Fruit fly (Drosophila melanogaster) whole organism, embryonic: Measurements from ENCODE around the gene CG7016.
A peak's percentile ranks its signal among the peaks of the same experiment; 100 is the strongest.

Experiments used
- B-H2 ChIP-seq: fragments of 200-800 bp; sonication (Bioruptor generic); optimal IDR thresholded peaks from 2 replicates; lab custom pipeline; 2018; ENCODE audit warnings: missing biosample characterization, mild to moderate bottlenecking, missing genetic modification characterization
- C15 ChIP-seq: fragments of 200-800 bp; sonication (Bioruptor generic); IDR thresholded peaks from 3 replicates; pipeline ENCODE4 v1.3.6; 2022; ENCODE audit warnings: missing biosample characterization, missing genetic modification characterization
- CG10321 ChIP-seq: fragments of 200-800 bp; sonication (Bioruptor generic); IDR thresholded peaks from 2 replicates; pipeline ENCODE4 v1.3.6; 2022; ENCODE audit warnings: missing biosample characterization, missing genetic modification characterization
- CG10366 ChIP-seq: fragments of 200-800 bp; sonication (Bioruptor generic); IDR thresholded peaks from 2 replicates; pipeline ENCODE4 v1.3.6; 2022; ENCODE audit warnings: missing biosample characterization, missing genetic modification characterization
- CG10654 ChIP-seq: fragments of 200-800 bp; sonication (Bioruptor generic); optimal IDR thresholded peaks from 2 replicates; lab custom pipeline; 2016; ENCODE audit warnings: missing biosample characterization, missing genetic modification characterization
- CG11695 ChIP-seq: fragments of 200-800 bp; sonication (Bioruptor generic); IDR thresholded peaks from 3 replicates; pipeline ENCODE4 v1.3.6; 2022; ENCODE audit warnings: missing biosample characterization, missing genetic modification characterization
- CG14050 ChIP-seq: fragments of 200-800 bp; sonication (Bioruptor generic); IDR thresholded peaks from 3 replicates; pipeline ENCODE4 v1.3.6; 2022; ENCODE audit warnings: missing biosample characterization, missing genetic modification characterization
- CG14667 ChIP-seq: fragments of 200-800 bp; sonication (Bioruptor generic); IDR thresholded peaks from 2 replicates; pipeline ENCODE4 v1.3.6; 2022; ENCODE audit warnings: missing biosample characterization, missing genetic modification characterization
- CG14710 ChIP-seq: fragments of 200-800 bp; sonication (Bioruptor generic); optimal IDR thresholded peaks from 3 replicates; lab custom pipeline; 2019; ENCODE audit warnings: missing biosample characterization, mild to moderate bottlenecking, missing genetic modification characterization, moderate library complexity
- CG1647 ChIP-seq: fragments of 200-800 bp; sonication (Bioruptor generic); optimal IDR thresholded peaks from 3 replicates; lab custom pipeline; 2016; ENCODE audit warnings: missing biosample characterization, missing genetic modification characterization
- CG17328 ChIP-seq: fragments of 200-800 bp; sonication (Bioruptor generic); IDR thresholded peaks from 2 replicates; pipeline ENCODE4 v1.3.6; 2022; ENCODE audit warnings: missing biosample characterization, missing genetic modification characterization
- CG18619 ChIP-seq: fragments of 200-800 bp; sonication (Bioruptor generic); optimal IDR thresholded peaks from 3 replicates; lab custom pipeline; 2017; ENCODE audit warnings: missing biosample characterization, mild to moderate bottlenecking, missing genetic modification characterization
- CG2199 ChIP-seq: fragments of 200-800 bp; sonication (Bioruptor generic); IDR thresholded peaks from 3 replicates; pipeline ENCODE4 v1.3.6; 2022; ENCODE audit warnings: missing biosample characterization, missing genetic modification characterization
- CG30431 ChIP-seq: fragments of 200-800 bp; sonication (Bioruptor generic); optimal IDR thresholded peaks from 2 replicates; lab custom pipeline; 2017; ENCODE audit warnings: missing biosample characterization, missing genetic modification characterization
- CG31365 ChIP-seq: fragments of 200-800 bp; sonication (Bioruptor generic); optimal IDR thresholded peaks from 2 replicates; lab custom pipeline; 2018; ENCODE audit warnings: missing biosample characterization, mild to moderate bottlenecking, missing genetic modification characterization
- CG34224 ChIP-seq: fragments of 200-800 bp; sonication (Bioruptor generic); IDR thresholded peaks from 3 replicates; pipeline ENCODE4 v1.3.6; 2022; ENCODE audit warnings: missing biosample characterization, missing genetic modification characterization; ENCODE audit not compliant: partially characterized antibody
- CG3995 ChIP-seq: fragments of 200-800 bp; sonication (Bioruptor generic); optimal IDR thresholded peaks from 3 replicates; lab custom pipeline; 2016; ENCODE audit warnings: missing biosample characterization, missing genetic modification characterization
- CG4424 ChIP-seq: fragments of 200-800 bp; sonication (Bioruptor generic); optimal IDR thresholded peaks from 3 replicates; lab custom pipeline; 2016; ENCODE audit warnings: missing biosample characterization, missing genetic modification characterization
- CG4820 ChIP-seq: fragments of 200-800 bp; sonication (Bioruptor generic); optimal IDR thresholded peaks from 3 replicates; lab custom pipeline; 2016; ENCODE audit warnings: missing biosample characterization, missing genetic modification characterization
- CG4854 ChIP-seq: fragments of 200-800 bp; sonication (Bioruptor generic); optimal IDR thresholded peaks from 2 replicates; lab custom pipeline; 2016; ENCODE audit warnings: missing biosample characterization, missing genetic modification characterization, inconsistent platforms
- CG6813 ChIP-seq: fragments of 200-800 bp; sonication (Bioruptor generic); optimal IDR thresholded peaks from 2 replicates; lab custom pipeline; 2017; ENCODE audit warnings: missing biosample characterization, missing genetic modification characterization, mild to moderate bottlenecking, moderate library complexity, missing genetic modification reagents
- CG9876 ChIP-seq: fragments of 200-800 bp; sonication (Bioruptor generic); optimal IDR thresholded peaks from 2 replicates; lab custom pipeline; 2016; ENCODE audit warnings: missing biosample characterization, missing genetic modification characterization
- CHES-1-like ChIP-seq: fragments of 200-800 bp; sonication (Bioruptor generic); optimal IDR thresholded peaks from 2 replicates; lab custom pipeline; 2016; ENCODE audit warnings: missing biosample characterization, missing genetic modification characterization
- CTCF ChIP-seq: fragments of 200-800 bp; sonication (Bioruptor generic); optimal IDR thresholded peaks from 2 replicates; lab custom pipeline; 2017; ENCODE audit warnings: missing biosample characterization, mild to moderate bottlenecking, missing genetic modification characterization, moderate library complexity
- E2f1 ChIP-seq: fragments of 200-800 bp; sonication (Bioruptor generic); IDR thresholded peaks from 2 replicates; pipeline ENCODE4 v1.3.6; 2022; ENCODE audit warnings: missing biosample characterization, missing genetic modification characterization
- E2f2 ChIP-seq: fragments of 200-800 bp; sonication (Bioruptor generic); IDR thresholded peaks from 2 replicates; pipeline ENCODE4 v1.3.6; 2022; ENCODE audit warnings: missing biosample characterization, missing genetic modification characterization
- GATAe ChIP-seq: fragments of 200-800 bp; sonication (Bioruptor generic); conservative IDR thresholded peaks from 2 replicates; pipeline ENCODE4 v1.3.6; 2022; ENCODE audit warnings: missing biosample characterization, missing genetic modification characterization
- HLHmδ ChIP-seq: fragments of 200-800 bp; sonication (Bioruptor generic); optimal IDR thresholded peaks from 2 replicates; lab custom pipeline; 2018; ENCODE audit warnings: missing biosample characterization, mild to moderate bottlenecking, missing genetic modification characterization, moderate library complexity
- Mad ChIP-seq: fragments of 200-800 bp; sonication (Bioruptor generic); optimal IDR thresholded peaks from 2 replicates; lab custom pipeline; 2016; ENCODE audit warnings: missing biosample characterization, missing genetic modification characterization
- NC2α ChIP-seq: fragments of 200-800 bp; sonication (Bioruptor generic); optimal IDR thresholded peaks from 2 replicates; lab custom pipeline; 2016; ENCODE audit warnings: missing biosample characterization, missing genetic modification characterization
- NfI ChIP-seq: fragments of 200-800 bp; sonication (Bioruptor generic); optimal IDR thresholded peaks from 3 replicates; lab custom pipeline; 2018; ENCODE audit warnings: missing biosample characterization, mild to moderate bottlenecking, missing genetic modification characterization, moderate library complexity
- Rfx ChIP-seq: fragments of 200-800 bp; sonication (Bioruptor generic); IDR thresholded peaks from 2 replicates; pipeline ENCODE4 v1.3.6; 2022; ENCODE audit warnings: missing biosample characterization, missing genetic modification characterization
- Rx ChIP-seq: fragments of 200-800 bp; sonication (Bioruptor generic); IDR thresholded peaks from 2 replicates; pipeline ENCODE4 v1.3.6; 2022; ENCODE audit warnings: missing biosample characterization, missing genetic modification characterization
- Sin3A ChIP-seq: fragments of >200 bp; optimal IDR thresholded peaks from 2 replicates; lab custom pipeline; 2018
- aop ChIP-seq: fragments of 200-800 bp; sonication (Bioruptor generic); IDR thresholded peaks from 2 replicates; pipeline ENCODE4 v1.3.6; 2022; ENCODE audit warnings: missing biosample characterization, missing genetic modification characterization
- bsh ChIP-seq, 2 experiments: fragments of 200-800 bp; sonication (Bioruptor generic); optimal IDR thresholded peaks; 2 replicates each; lab custom pipeline; 2017 to 2018; ENCODE audit warnings: mild to moderate bottlenecking in 2 of 2, missing biosample characterization in 2 of 2, missing genetic modification characterization in 2 of 2, moderate library complexity in 1 of 2
- caup ChIP-seq: fragments of 200-800 bp; sonication (Bioruptor generic); optimal IDR thresholded peaks from 3 replicates; lab custom pipeline; 2017; ENCODE audit warnings: missing biosample characterization, mild to moderate bottlenecking, missing genetic modification characterization, moderate library complexity; ENCODE audit not compliant: severe bottlenecking
- croc ChIP-seq: fragments of 200-800 bp; sonication (Bioruptor generic); conservative IDR thresholded peaks from 3 replicates; pipeline ENCODE4 v1.3.6; 2022; ENCODE audit warnings: missing biosample characterization, missing genetic modification characterization
- dan ChIP-seq: fragments of 200-800 bp; sonication (Bioruptor generic); IDR thresholded peaks from 2 replicates; pipeline ENCODE4 v1.3.6; 2022; ENCODE audit warnings: missing biosample characterization, missing genetic modification characterization
- dysf ChIP-seq: fragments of 200-800 bp; sonication (Bioruptor generic); IDR thresholded peaks from 3 replicates; pipeline ENCODE4 v1.3.6; 2022; ENCODE audit warnings: missing biosample characterization, missing genetic modification characterization
- en ChIP-seq: fragments of 200-800 bp; sonication (Bioruptor generic); optimal IDR thresholded peaks from 2 replicates; lab custom pipeline; 2016; ENCODE audit warnings: missing biosample characterization, missing genetic modification characterization
- exex ChIP-seq: fragments of 200-800 bp; sonication (Bioruptor generic); optimal IDR thresholded peaks from 4 replicates; lab custom pipeline; 2018; ENCODE audit warnings: missing biosample characterization, mild to moderate bottlenecking, missing genetic modification characterization, moderate library complexity
- gem ChIP-seq: fragments of 200-800 bp; sonication (Bioruptor generic); optimal IDR thresholded peaks from 2 replicates; lab custom pipeline; 2019; ENCODE audit warnings: missing biosample characterization, mild to moderate bottlenecking, missing genetic modification characterization, moderate library complexity
- jigr1 ChIP-seq: fragments of 200-800 bp; sonication (Bioruptor generic); IDR thresholded peaks from 3 replicates; pipeline ENCODE4 v1.3.6; 2022; ENCODE audit warnings: missing biosample characterization, missing genetic modification characterization
- kah ChIP-seq: fragments of 200-800 bp; sonication (Bioruptor generic); optimal IDR thresholded peaks from 2 replicates; lab custom pipeline; 2018; ENCODE audit warnings: missing biosample characterization, mild to moderate bottlenecking, missing genetic modification characterization
- lab ChIP-seq: fragments of 200-800 bp; sonication (Bioruptor generic); optimal IDR thresholded peaks from 3 replicates; lab custom pipeline; 2017; ENCODE audit warnings: missing biosample characterization, missing genetic modification characterization, mild to moderate bottlenecking, moderate library complexity, missing genetic modification reagents
- pita ChIP-seq: fragments of 200-800 bp; sonication (Bioruptor generic); optimal IDR thresholded peaks from 2 replicates; lab custom pipeline; 2017; ENCODE audit warnings: missing biosample characterization, mild to moderate bottlenecking, missing genetic modification characterization
- sens ChIP-seq: fragments of 200-800 bp; sonication (Bioruptor generic); peaks from one replicate; lab custom pipeline; 2016; ENCODE audit warnings: missing biosample characterization, missing genetic modification characterization
- sqz ChIP-seq: fragments of 200-800 bp; sonication (Bioruptor generic); optimal IDR thresholded peaks from 3 replicates; lab custom pipeline; 2018; ENCODE audit warnings: missing biosample characterization, mild to moderate bottlenecking, missing genetic modification characterization
- unc-4 ChIP-seq: fragments of 200-800 bp; sonication (Bioruptor generic); IDR thresholded peaks from 2 replicates; pipeline ENCODE4 v1.3.6; 2022; ENCODE audit warnings: missing biosample characterization, missing genetic modification characterization; ENCODE audit not compliant: partially characterized antibody
- vvl ChIP-seq: fragments of 200-800 bp; sonication (Bioruptor generic); IDR thresholded peaks from 2 replicates; pipeline ENCODE4 v1.3.6; 2022; ENCODE audit warnings: missing biosample characterization, missing genetic modification characterization
- z ChIP-seq: fragments of 200-800 bp; sonication (Bioruptor generic); IDR thresholded peaks from 3 replicates; pipeline ENCODE4 v1.3.6; 2022; ENCODE audit warnings: missing biosample characterization, missing genetic modification characterization
- zfh1 ChIP-seq: fragments of 200-800 bp; sonication (Bioruptor generic); IDR thresholded peaks from 3 replicates; pipeline ENCODE4 v1.3.6; 2022; ENCODE audit warnings: missing biosample characterization, missing genetic modification characterization

Gene CG7016

dm6 chr3R:24845952-24846848, 16.5 kb upstream of the CG7016 start (continued):
- TF ChIP-seq CTCF (GFP tag; lab: Kevin White, UChicago) (no peak), CG4854 (GFP tag; lab: Kevin White, UChicago) (no peak), CG30431 (GFP tag; lab: Kevin White, UChicago) (no peak), Sin3A (lab: Kevin White, UChicago) (no peak), Mad (no peak), Rx (no peak), croc (GFP tag; lab: Robert Waterston, UW) (no peak), pita (GFP tag; lab: Kevin White, UChicago) (no peak), CG31365 (tag; lab: Kevin White, UChicago) (no peak), CG10654 (GFP tag; lab: Kevin White, UChicago) (no peak), Rfx (GFP tag; lab: Robert Waterston, UW) (no peak), en (no peak), unc-4 (GFP tag; lab: Robert Waterston, UW) (no peak), CG10321 (GFP tag; lab: Robert Waterston, UW) (no peak), NC2α (GFP tag; lab: Kevin White, UChicago) (no peak), lab (no peak), dan (GFP tag; lab: Robert Waterston, UW) (no peak), aop (GFP tag; lab: Robert Waterston, UW) (no peak), CHES-1-like (no peak), jigr1 (no peak), sens (GFP tag; lab: Kevin White, UChicago) (peak; percentile 48), C15 (GFP tag; lab: Robert Waterston, UW) (no peak), CG34224 (no peak), CG18619 (no peak), CG4820 (GFP tag; lab: Kevin White, UChicago) (no peak), CG11695 (GFP tag; lab: Robert Waterston, UW) (no peak), bsh (GFP tag; optimal IDR thresholded peaks at IDR 0.05; lab: Kevin White, UChicago) (no peak), dysf (no peak), GATAe (no peak), caup (GFP tag; lab: Kevin White, UChicago) (no peak), kah (no peak), gem (tag; lab: Kevin White, UChicago) (no peak), sqz (GFP tag; lab: Kevin White, UChicago) (peak; percentile 80), CG9876 (GFP tag; lab: Kevin White, UChicago) (no peak), z (peak; percentile 64; the same call in 1 of the 3 replicates), CG6813 (GFP tag; lab: Kevin White, UChicago) (no peak), vvl (GFP tag; lab: Robert Waterston, UW) (0 out of 2 replicates have a peak, but pooled peaks have one; percentile 19), CG2199 (GFP tag; lab: Robert Waterston, UW) (no peak), CG4424 (GFP tag; lab: Kevin White, UChicago) (no peak), E2f2 (GFP tag; lab: Robert Waterston, UW) (no peak)

dm6 chr3R:24850420-24850819, 12.3 kb upstream of the CG7016 start, which contains the start of gene CG7006:
TSS of gene CG7006 (plus strand) at chr3R:24850627.
- TF ChIP-seq CG14710 (peak; percentile 61), CG14667 (GFP tag; lab: Robert Waterston, UW) (no peak), CG10366 (GFP tag; lab: Robert Waterston, UW) (peak; percentile 53), exex (tag; lab: Kevin White, UChicago) (no peak), CG1647 (GFP tag; lab: Kevin White, UChicago) (peak; percentile 86), B-H2 (GFP tag; lab: Kevin White, UChicago) (peak; percentile 90), CG4820 (GFP tag; lab: Kevin White, UChicago) (peak; percentile 54), CG17328 (GFP tag; lab: Robert Waterston, UW) (peak; percentile 14; the same call in 1 of the 2 replicates), CG14050 (GFP tag; lab: Robert Waterston, UW) (peak; percentile 41; the same call in 2 of the 3 replicates), NfI (GFP tag; lab: Kevin White, UChicago) (peak; percentile 77), HLHmδ (no peak), zfh1 (peak; percentile 74; the same call in 2 of the 3 replicates), E2f1 (GFP tag; lab: Robert Waterston, UW) (0 out of 2 replicates have a peak, but pooled peaks have one; percentile 42), CG31365 (tag; lab: Kevin White, UChicago) (no peak), CG3995 (GFP tag; lab: Kevin White, UChicago) (peak; percentile 56)
